Worm (Caenorhabditis elegans) whole organism, L1 larva: ENCODE results near the gene pno-1.

ENCODE experiments used
- C34B4.2 ChIP-seq: sonication (generic microtip); optimal IDR thresholded peaks from 2 replicates; lab custom pipeline; 2017; ENCODE audit warnings: mild to moderate bottlenecking, missing genetic modification characterization, missing compliant biosample characterization
- Y116A8C.19 ChIP-seq: sonication (generic microtip); optimal IDR thresholded peaks from 2 replicates; lab custom pipeline; 2016; ENCODE audit warnings: missing compliant biosample characterization, missing genetic modification characterization, borderline replicate concordance
- alr-1 ChIP-seq: fragments of 200-800 bp; sonication (Bioruptor generic); optimal IDR thresholded peaks from 2 replicates; lab custom pipeline; 2018; ENCODE audit warnings: borderline replicate concordance, mild to moderate bottlenecking, missing genetic modification characterization, missing compliant biosample characterization
- aly-2 ChIP-seq: fragments of 150-350 bp; optimal IDR thresholded peaks from 2 replicates; lab custom pipeline; 2014; ENCODE audit warnings: missing biosample characterization, missing genetic modification characterization
- ceh-8 ChIP-seq: fragments of 200-800 bp; sonication (Bioruptor generic); optimal IDR thresholded peaks from 2 replicates; lab custom pipeline; 2018; ENCODE audit warnings: mild to moderate bottlenecking, missing genetic modification characterization, moderate library complexity, missing compliant biosample characterization
- ceh-82 ChIP-seq, 3 experiments: fragments of 150-350 bp in 1 of 3; sonication (generic microtip) in 2 of 3; optimal IDR thresholded peaks; 2 replicates each; lab custom pipeline; 2014 to 2017; ENCODE audit warnings: missing biosample characterization in 3 of 3, missing genetic modification characterization in 3 of 3
- ceh-88 ChIP-seq: fragments of 200-800 bp; sonication (Bioruptor generic); IDR thresholded peaks from 2 replicates; pipeline ENCODE4 v1.3.6; 2022; ENCODE audit warnings: missing genetic modification characterization, missing compliant biosample characterization
- ceh-90 ChIP-seq: sonication (generic microtip); optimal IDR thresholded peaks from 2 replicates; lab custom pipeline; 2016; ENCODE audit warnings: missing genetic modification characterization, missing compliant biosample characterization
- ces-1 ChIP-seq: fragments of 150-350 bp; optimal IDR thresholded peaks from 2 replicates; lab custom pipeline; 2014; ENCODE audit warnings: missing biosample characterization, missing genetic modification reagents, missing genetic modification characterization
- dsc-1 ChIP-seq: sonication (generic microtip); optimal IDR thresholded peaks from 2 replicates; lab custom pipeline; 2016; ENCODE audit warnings: mild to moderate bottlenecking, missing genetic modification characterization, missing compliant biosample characterization
- efl-1 ChIP-seq, 4 experiments: fragments of 150-350 bp; optimal IDR thresholded peaks in 3 of 4; peaks in 1 of 4; 1 replicate in 1 of 4; 2 replicates in 3 of 4; lab custom pipeline; 2014; ENCODE audit warnings: missing biosample characterization in 2 of 4, missing genetic modification characterization in 2 of 4, missing genetic modification reagents in 2 of 4
- egl-13 ChIP-seq: sonication (generic microtip); optimal IDR thresholded peaks from 2 replicates; lab custom pipeline; 2016; ENCODE audit warnings: missing genotype, missing genetic modification reagents, missing genetic modification characterization, missing compliant biosample characterization
- egl-27 ChIP-seq, 2 experiments: fragments of 150-350 bp in 1 of 2; sonication (generic microtip); optimal IDR thresholded peaks; 3 replicates each; lab custom pipeline; 2017 to 2018; ENCODE audit warnings: missing biosample characterization in 2 of 2, missing genetic modification characterization in 2 of 2, missing genetic modification reagents in 2 of 2
- elt-3 ChIP-seq, 6 experiments: fragments of 150-350 bp in 1 of 6; sonication (generic microtip); optimal IDR thresholded peaks; 2 replicates each; lab custom pipeline; 2017 to 2018; ENCODE audit warnings: missing biosample characterization in 6 of 6, missing genetic modification characterization in 6 of 6, inconsistent platforms in 1 of 6
- fkh-4 ChIP-seq: sonication (generic microtip); optimal IDR thresholded peaks from 2 replicates; lab custom pipeline; 2016; ENCODE audit warnings: missing compliant biosample characterization, missing genetic modification characterization, borderline replicate concordance
- jun-1 ChIP-seq: fragments of 150-350 bp; optimal IDR thresholded peaks from 2 replicates; lab custom pipeline; 2014; ENCODE audit warnings: missing biosample characterization, missing genetic modification reagents, missing genetic modification characterization
- lin-13 ChIP-seq: fragments of 150-350 bp; optimal IDR thresholded peaks from 2 replicates; lab custom pipeline; 2014; ENCODE audit warnings: missing biosample characterization, missing genetic modification reagents, missing genetic modification characterization
- lin-14 ChIP-seq: fragments of 200-800 bp; sonication (Bioruptor generic); optimal IDR thresholded peaks from 2 replicates; lab custom pipeline; 2018; ENCODE audit warnings: mild to moderate bottlenecking, missing genetic modification characterization, moderate library complexity, missing compliant biosample characterization
- lin-15B ChIP-seq: fragments of 150-350 bp; sonication (generic microtip); optimal IDR thresholded peaks from 3 replicates; lab custom pipeline; 2014; ENCODE audit warnings: missing biosample characterization, missing genetic modification characterization
- lin-35 ChIP-seq, 2 experiments: fragments of 150-350 bp; optimal IDR thresholded peaks; 2 replicates each; lab custom pipeline; 2014; ENCODE audit warnings: missing biosample characterization in 2 of 2, missing genetic modification characterization in 2 of 2, missing genetic modification reagents in 2 of 2
- lin-39 ChIP-seq: fragments of 150-350 bp; optimal IDR thresholded peaks from 2 replicates; lab custom pipeline; 2014; ENCODE audit warnings: missing biosample characterization, missing genetic modification reagents, missing genetic modification characterization
- lir-3 ChIP-seq: sonication (generic microtip); optimal IDR thresholded peaks from 2 replicates; lab custom pipeline; 2016; ENCODE audit warnings: mild to moderate bottlenecking, missing genetic modification characterization, moderate library complexity, missing compliant biosample characterization; ENCODE audit not compliant: poor library complexity
- lsy-2 ChIP-seq, 2 experiments: fragments of 150-350 bp; optimal IDR thresholded peaks; 2 replicates each; lab custom pipeline; 2014; ENCODE audit warnings: missing biosample characterization in 2 of 2, missing genetic modification characterization in 2 of 2
- mef-2 ChIP-seq: fragments of 150-350 bp; optimal IDR thresholded peaks from 2 replicates; lab custom pipeline; 2014; ENCODE audit warnings: missing biosample characterization, missing genetic modification characterization
- mep-1 ChIP-seq: fragments of 150-350 bp; optimal IDR thresholded peaks from 2 replicates; lab custom pipeline; 2014; ENCODE audit warnings: missing biosample characterization, missing genetic modification characterization
- nhr-11 ChIP-seq: fragments of 150-350 bp; optimal IDR thresholded peaks from 2 replicates; lab custom pipeline; 2014; ENCODE audit warnings: missing biosample characterization, missing genetic modification characterization
- nhr-47 ChIP-seq: sonication (generic microtip); optimal IDR thresholded peaks from 2 replicates; lab custom pipeline; 2016; ENCODE audit warnings: mild to moderate bottlenecking, missing genetic modification characterization, moderate library complexity, missing compliant biosample characterization
- nhr-71 ChIP-seq: sonication (generic microtip); optimal IDR thresholded peaks from 2 replicates; lab custom pipeline; 2016; ENCODE audit warnings: mild to moderate bottlenecking, missing genetic modification characterization, moderate library complexity, missing compliant biosample characterization
- nhr-76 ChIP-seq: sonication (generic microtip); optimal IDR thresholded peaks from 2 replicates; lab custom pipeline; 2017; ENCODE audit warnings: missing biosample characterization, missing genetic modification characterization
- nhr-77 ChIP-seq: fragments of 150-350 bp; optimal IDR thresholded peaks from 2 replicates; lab custom pipeline; 2014; ENCODE audit warnings: missing biosample characterization, missing genetic modification characterization
- nhr-85 ChIP-seq: sonication (generic microtip); peaks from one replicate; lab custom pipeline; 2016; ENCODE audit warnings: missing genetic modification characterization, inconsistent platforms, missing compliant biosample characterization
- pag-3 ChIP-seq: sonication (generic microtip); optimal IDR thresholded peaks from 2 replicates; lab custom pipeline; 2017; ENCODE audit warnings: missing genetic modification characterization, mild to moderate bottlenecking, missing compliant biosample characterization, antibody characterized with exemption, borderline replicate concordance; ENCODE audit not compliant: insufficient read depth
- pqm-1 ChIP-seq: sonication (generic microtip); optimal IDR thresholded peaks from 3 replicates; lab custom pipeline; 2017; ENCODE audit warnings: missing biosample characterization, missing genetic modification characterization
- skn-1 ChIP-seq: fragments of 150-350 bp; optimal IDR thresholded peaks from 2 replicates; lab custom pipeline; 2014; ENCODE audit warnings: missing biosample characterization, missing genetic modification characterization
- snpc-4 ChIP-seq: fragments of 150-350 bp; optimal IDR thresholded peaks from 2 replicates; lab custom pipeline; 2014; ENCODE audit warnings: missing biosample characterization, missing genetic modification characterization
- snu-23 ChIP-seq: sonication (generic microtip); optimal IDR thresholded peaks from 2 replicates; lab custom pipeline; 2016; ENCODE audit warnings: missing genetic modification characterization, missing compliant biosample characterization
- sptf-1 ChIP-seq: fragments of 150-350 bp; optimal IDR thresholded peaks from 2 replicates; lab custom pipeline; 2014; ENCODE audit warnings: missing biosample characterization, missing genetic modification characterization
- swsn-7 ChIP-seq: sonication (generic microtip); optimal IDR thresholded peaks from 2 replicates; lab custom pipeline; 2016; ENCODE audit warnings: missing genetic modification characterization, missing compliant biosample characterization
- unc-130 ChIP-seq: fragments of 150-350 bp; optimal IDR thresholded peaks from 2 replicates; lab custom pipeline; 2017; ENCODE audit warnings: missing biosample characterization, missing genetic modification characterization, inconsistent platforms
- unc-98 ChIP-seq: fragments of 200-800 bp; sonication (Bioruptor generic); IDR thresholded peaks from 2 replicates; pipeline ENCODE4 v1.3.6; 2022; ENCODE audit warnings: missing genetic modification characterization, missing compliant biosample characterization
- vab-15 ChIP-seq: sonication (generic microtip); optimal IDR thresholded peaks from 2 replicates; lab custom pipeline; 2017; ENCODE audit warnings: missing genotype, mild to moderate bottlenecking, missing genetic modification characterization, missing compliant biosample characterization
- zag-1 ChIP-seq: fragments of 150-350 bp; optimal IDR thresholded peaks from 2 replicates; lab custom pipeline; 2014; ENCODE audit warnings: missing biosample characterization, missing genetic modification characterization
- zip-4 ChIP-seq: fragments of 200-800 bp; sonication (Bioruptor generic); optimal IDR thresholded peaks from 2 replicates; lab custom pipeline; 2018; ENCODE audit warnings: mild to moderate bottlenecking, missing genetic modification characterization, moderate library complexity, missing compliant biosample characterization
- ztf-11 ChIP-seq, 2 experiments: sonication (generic microtip); optimal IDR thresholded peaks; 2 replicates each; lab custom pipeline; 2016 to 2017; ENCODE audit warnings: missing genetic modification characterization in 2 of 2, missing biosample characterization in 1 of 2, missing compliant biosample characterization in 1 of 2

Gene pno-1

DNA sequence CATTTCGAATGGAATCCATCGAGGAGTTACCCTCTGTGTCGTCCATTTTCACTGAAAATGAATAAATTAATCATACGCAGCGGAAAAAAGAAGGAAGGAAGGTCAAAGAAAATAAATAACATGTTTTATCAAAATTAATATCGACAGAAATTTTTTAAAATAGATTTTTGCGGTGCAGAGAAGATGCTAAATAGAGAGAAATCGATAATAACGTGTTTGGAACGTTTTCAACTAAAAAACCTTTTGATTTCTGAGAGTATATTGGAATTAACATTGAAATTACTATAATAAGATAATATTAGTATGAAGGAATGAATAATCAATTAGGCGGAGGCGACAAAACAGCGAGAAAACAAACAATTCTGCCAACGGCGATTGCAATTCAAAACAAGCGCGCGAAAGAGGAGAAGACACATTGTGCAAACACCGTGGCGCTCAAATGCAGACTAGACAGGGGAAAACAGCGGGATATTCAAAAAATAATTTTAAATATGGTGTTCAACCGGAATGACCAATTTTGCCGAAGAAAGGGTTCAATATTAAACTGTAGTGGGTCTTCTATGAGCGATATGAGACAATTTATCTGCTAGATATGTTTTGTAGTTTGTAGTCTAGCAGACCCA lies 26.2 kb downstream of the pno-1 start, which contains the start of gene wee-1.3 (continued):
- peak; percentile 89 for TF ChIP-seq nhr-71 (tag; lab: Kevin White, UChicago)
- TF ChIP-seq ces-1 (GFP tag; lab: Kevin White, UChicago), result no peak
- TF ChIP-seq efl-1 (optimal IDR thresholded peaks at IDR 0.05; lab: Kevin White, UChicago), result peak; percentile 97 to 99
- TF ChIP-seq efl-1 (GFP tag; optimal IDR thresholded peaks at IDR 0.05 in 1 of 2; lab: Kevin White, UChicago), result peak; percentile 99 to 100
- TF ChIP-seq snu-23 (GFP tag; lab: Kevin White, UChicago), result peak; percentile 88
- TF ChIP-seq skn-1 (tag; lab: Kevin White, UChicago), result peak; percentile 83
- peak; percentile 60 for TF ChIP-seq nhr-11 (tag; lab: Kevin White, UChicago)
- TF ChIP-seq vab-15 (tag; lab: Kevin White, UChicago), result peak; percentile 67
- TF ChIP-seq ceh-8 (GFP tag; lab: Kevin White, UChicago), result peak; percentile 48
- TF ChIP-seq zip-4 (GFP tag; lab: Kevin White, UChicago), result peak; percentile 29
- TF ChIP-seq nhr-85 (tag; lab: Kevin White, UChicago), result peak; percentile 90
- peak in 3 of 6 experiments; percentile 49 to 81 (median 66) for TF ChIP-seq elt-3 (tag; optimal IDR thresholded peaks at IDR 0.05; lab: Kevin White, UChicago)
- TF ChIP-seq ztf-11 (tag; optimal IDR thresholded peaks at IDR 0.05; lab: Kevin White, UChicago), result peak in 1 of 2 experiments; percentile 51
- peak; percentile 90 for TF ChIP-seq mep-1
- TF ChIP-seq egl-27 (tag; optimal IDR thresholded peaks at IDR 0.05; lab: Kevin White, UChicago), result no peak
- TF ChIP-seq C34B4.2 (tag; lab: Kevin White, UChicago), result no peak
- peak; percentile 81 for TF ChIP-seq lin-13 (GFP tag; lab: Kevin White, UChicago)
- TF ChIP-seq unc-98, result no peak
- TF ChIP-seq jun-1 (tag; lab: Kevin White, UChicago), result peak; percentile 78
- TF ChIP-seq zag-1, result no peak
- peak; percentile 88 for TF ChIP-seq nhr-47 (tag; lab: Kevin White, UChicago)
- TF ChIP-seq ceh-82 (tag; optimal IDR thresholded peaks at IDR 0.05; lab: Kevin White, UChicago), result peak; percentile 66 to 89 (median 69)
- no peak for TF ChIP-seq ceh-88 (GFP tag; lab: Robert Waterston, UW)
- TF ChIP-seq lsy-2 (tag; optimal IDR thresholded peaks at IDR 0.05; lab: Kevin White, UChicago), result peak; percentile 92 to 95
- TF ChIP-seq mef-2 (tag; lab: Kevin White, UChicago), result peak; percentile 30
- TF ChIP-seq lin-35 (GFP tag; optimal IDR thresholded peaks at IDR 0.05; lab: Kevin White, UChicago), result peak; percentile 99 to 100
- TF ChIP-seq pqm-1 (tag; lab: Kevin White, UChicago), result no peak
- no peak for TF ChIP-seq ceh-90 (tag; lab: Kevin White, UChicago)
- TF ChIP-seq lin-14 (GFP tag; lab: Kevin White, UChicago), result peak; percentile 76
- TF ChIP-seq Y116A8C.19 (tag; lab: Kevin White, UChicago), result no peak
- TF ChIP-seq aly-2, result peak; percentile 77
- TF ChIP-seq swsn-7 (tag; lab: Kevin White, UChicago), result peak; percentile 83
- no peak for TF ChIP-seq nhr-76 (tag; lab: Kevin White, UChicago)
- TF ChIP-seq sptf-1, result no peak
- peak; percentile 65 for TF ChIP-seq snpc-4 (tag; lab: Kevin White, UChicago)
- TF ChIP-seq lin-39, result peak; percentile 58
- peak; percentile 1 for TF ChIP-seq pag-3 (tag; lab: Kevin White, UChicago)
- peak; percentile 73 for TF ChIP-seq lin-15B
- peak; percentile 71 for TF ChIP-seq dsc-1 (tag; lab: Kevin White, UChicago)
- TF ChIP-seq alr-1 (tag; lab: Kevin White, UChicago), result no peak
- TF ChIP-seq egl-13 (tag; lab: Kevin White, UChicago), result peak; percentile 62
- TF ChIP-seq unc-130 (tag; lab: Kevin White, UChicago), result peak; percentile 83
- peak; percentile 83 for TF ChIP-seq nhr-77
- no peak for TF ChIP-seq fkh-4 (tag; lab: Kevin White, UChicago)
- peak; percentile 58 for TF ChIP-seq lir-3 (tag; lab: Kevin White, UChicago)
